Worm (Caenorhabditis elegans): ENCODE measurements around the gene R10E4.11.

Gene R10E4.11

ce11 chrIII:4272864-4273263 is 28.0 kb downstream of the R10E4.11 start:
- no peak for TF ChIP-seq hlh-6 (tag; optimal IDR thresholded peaks at IDR 0.05)
- TF ChIP-seq hlh-30 (tag; optimal IDR thresholded peaks at IDR 0.05; ENCODE audit: insufficient read depth) = peak; percentile 61

ce11 chrIII:4271059-4271458 is 29.8 kb downstream of the R10E4.11 start:
- TF ChIP-seq ttx-3 (tag; optimal IDR thresholded peaks at IDR 0.05) (no peak), pax-1 (tag; optimal IDR thresholded peaks at IDR 0.05) (no peak), ahr-1 (tag; optimal IDR thresholded peaks at IDR 0.05) (no peak), elt-2 (tag; optimal IDR thresholded peaks at IDR 0.05) (peak; percentile 11), K09A11.1 (tag; optimal IDR thresholded peaks at IDR 0.05; ENCODE audit: insufficient read depth) (no peak), hlh-15 (tag; optimal IDR thresholded peaks at IDR 0.05) (no peak), ceh-45 (GFP tag; IDR thresholded peaks at IDR 0.05) (no peak), dmd-4 (tag; optimal IDR thresholded peaks at IDR 0.05; ENCODE audit: borderline replicate concordance) (no peak)

- TF ChIP-seq K02D7.2 (tag; optimal IDR thresholded peaks at IDR 0.05) (no peak), ceh-19 (GFP tag; optimal IDR thresholded peaks at IDR 0.05) (no peak), nfya-1 (tag; optimal IDR thresholded peaks at IDR 0.05) (peak; percentile 55), ceh-14 (tag; optimal IDR thresholded peaks at IDR 0.05) (peak; percentile 37), elt-2 (tag; optimal IDR thresholded peaks at IDR 0.05) (peak; percentile 4), tbx-2 (tag; optimal IDR thresholded peaks at IDR 0.05) (peak; percentile 31), ceh-31 (tag; optimal IDR thresholded peaks at IDR 0.05) (peak; percentile 4)
Measured at ce11 chrIII:4269220-4269935, 31.5 kb downstream of the R10E4.11 start, which contains the start of the genes sftb-1 and R10E4.1. TSS of gene sftb-1 (minus strand) at chrIII:4269270. TSS of gene R10E4.1 (plus strand) at chrIII:4269743.

- TF ChIP-seq nhr-232 (tag; optimal IDR thresholded peaks at IDR 0.05) = no peak
- TF ChIP-seq ceh-31 (tag; optimal IDR thresholded peaks at IDR 0.05) = no peak
- TF ChIP-seq odd-2 (tag; optimal IDR thresholded peaks at IDR 0.05) = no peak
- no peak for TF ChIP-seq nfya-1 (tag; optimal IDR thresholded peaks at IDR 0.05)
- no peak for TF ChIP-seq eyg-1 (tag; optimal IDR thresholded peaks at IDR 0.05)
- TF ChIP-seq pros-1 (tag; optimal IDR thresholded peaks at IDR 0.05) = no peak
- no peak for TF ChIP-seq pqm-1 (tag; optimal IDR thresholded peaks at IDR 0.05)
- TF ChIP-seq ceh-24 (tag; optimal IDR thresholded peaks at IDR 0.05) = no peak
- TF ChIP-seq rnt-1 (tag; optimal IDR thresholded peaks at IDR 0.05) = no peak
- no peak for TF ChIP-seq hlh-13 (GFP tag; optimal IDR thresholded peaks at IDR 0.05)
- TF ChIP-seq unc-3 (GFP tag; conservative IDR thresholded peaks at IDR 0.05) = no peak
- no peak for TF ChIP-seq unc-3 (tag; optimal IDR thresholded peaks at IDR 0.05)
- no peak for TF ChIP-seq ceh-34 (tag; optimal IDR thresholded peaks at IDR 0.05)
Measured at ce11 chrIII:4265892-4266291, 34.9 kb downstream of the R10E4.11 start.

ce11 chrIII:4263048-4263447 is 37.8 kb downstream of the R10E4.11 start, which contains the start of gene T08A11.1:
TSS of gene T08A11.1 (minus strand) at chrIII:4263148.
- TF ChIP-seq che-1 (tag; optimal IDR thresholded peaks at IDR 0.05) (no peak), npax-4 (tag; optimal IDR thresholded peaks at IDR 0.05) (no peak)

DNA sequence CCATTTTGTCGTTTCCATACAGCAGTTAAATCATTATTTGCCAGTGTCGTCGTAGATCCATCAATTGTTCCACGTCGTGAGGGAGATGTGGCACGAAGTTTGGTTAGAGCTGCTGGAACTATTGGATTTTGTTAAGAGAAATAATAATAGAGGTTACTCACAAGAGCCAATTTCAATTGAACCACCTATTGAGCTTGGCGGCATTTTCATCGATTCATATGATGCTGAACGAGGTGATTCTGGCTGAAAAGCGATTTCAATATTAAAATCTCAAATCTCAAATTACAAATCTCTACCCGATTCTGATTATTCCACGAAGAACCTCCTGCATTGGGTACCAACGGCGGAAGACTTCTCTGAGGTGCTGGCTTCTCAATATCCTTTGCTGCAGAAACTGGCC is 42.9 kb downstream of the R10E4.11 start:
- TF ChIP-seq pqm-1 (tag; optimal IDR thresholded peaks at IDR 0.05) = no peak
- no peak for TF ChIP-seq ceh-48 (tag; optimal IDR thresholded peaks at IDR 0.05)
- no peak for TF ChIP-seq ceh-9 (tag; optimal IDR thresholded peaks at IDR 0.05)
- TF ChIP-seq ets-4 (tag; optimal IDR thresholded peaks at IDR 0.05) = no peak
- no peak for TF ChIP-seq Y22D7AL.16 (tag; optimal IDR thresholded peaks at IDR 0.05)
- TF ChIP-seq madf-2 (tag; optimal IDR thresholded peaks at IDR 0.05) = no peak
- TF ChIP-seq ref-2 (tag; optimal IDR thresholded peaks at IDR 0.05) = no peak
- no peak for TF ChIP-seq pat-9 (tag; optimal IDR thresholded peaks at IDR 0.05)
- TF ChIP-seq eyg-1 (tag; optimal IDR thresholded peaks at IDR 0.05) = no peak
- TF ChIP-seq pag-3 (tag; optimal IDR thresholded peaks at IDR 0.05; ENCODE audit: borderline replicate concordance) = no peak
- TF ChIP-seq pha-4 (tag; optimal IDR thresholded peaks at IDR 0.05) = no peak
- no peak for TF ChIP-seq gmeb-2 (tag; optimal IDR thresholded peaks at IDR 0.05)
- TF ChIP-seq ceh-24 (tag; optimal IDR thresholded peaks at IDR 0.05) = no peak
- no peak for TF ChIP-seq nhr-11 (tag; optimal IDR thresholded peaks at IDR 0.05)
